Fruit fly (Drosophila melanogaster) Kc167 (cell line): ENCODE measurements around the gene CG4194.

Experiments used
- Myc ChIP-seq: fragments of >200 bp; optimal IDR thresholded peaks from 2 replicates; lab custom pipeline; 2017; ENCODE audit warnings: missing external identifiers
- Sin3A ChIP-seq: fragments of >200 bp; optimal IDR thresholded peaks from 2 replicates; lab custom pipeline; 2018; ENCODE audit warnings: missing external identifiers
- h ChIP-seq: fragments of >200 bp; optimal IDR thresholded peaks from 3 replicates; lab custom pipeline; 2018; ENCODE audit warnings: missing external identifiers
- insv ChIP-seq: fragments of >200 bp; optimal IDR thresholded peaks from 3 replicates; lab custom pipeline; 2018; ENCODE audit warnings: missing external identifiers
- psq ChIP-seq: fragments of >200 bp; optimal IDR thresholded peaks from 2 replicates; lab custom pipeline; 2017; ENCODE audit warnings: missing external identifiers
- ttk ChIP-seq: sonication (Bioruptor generic); optimal IDR thresholded peaks from 2 replicates; lab custom pipeline; 2017; ENCODE audit warnings: missing external identifiers

dm6 chrX:2065073-2065472, 3.3 kb upstream of the CG4194 start, which contains the start of gene CG4281:
- TF ChIP-seq ttk (lab: Kevin White, UChicago) (no peak), h (lab: Kevin White, UChicago) (no peak), psq (no peak), insv (lab: Kevin White, UChicago) (no peak), Myc (lab: Kevin White, UChicago) (no peak), Sin3A (lab: Kevin White, UChicago) (no peak)
